Worm (Caenorhabditis elegans): ENCODE data around the gene W08A12.3.

- TF ChIP-seq lin-39 (tag; optimal IDR thresholded peaks at IDR 0.05) (no peak), aly-2 (tag; optimal IDR thresholded peaks at IDR 0.05) (no peak), ztf-11 (tag; optimal IDR thresholded peaks at IDR 0.05) (no peak), nhr-25 (tag; optimal IDR thresholded peaks at IDR 0.05) (no peak), nhr-77 (tag; optimal IDR thresholded peaks at IDR 0.05) (no peak), skn-1 (tag; optimal IDR thresholded peaks at IDR 0.05) (no peak), egl-27 (tag; optimal IDR thresholded peaks at IDR 0.05) (no peak), nhr-6 (tag; optimal IDR thresholded peaks at IDR 0.05) (no peak), zag-1 (tag; optimal IDR thresholded peaks at IDR 0.05) (no peak), sma-3 (GFP tag; optimal IDR thresholded peaks at IDR 0.05) (no peak), blmp-1 (tag; optimal IDR thresholded peaks at IDR 0.05; ENCODE audit: insufficient read depth) (no peak)
Measured at ce11 chrV:3702998-3703397, 20.3 kb downstream of the W08A12.3 start.
